Fruit fly (Drosophila melanogaster): ENCODE measurements around the gene CG12746.

Gene CG12746

DNA sequence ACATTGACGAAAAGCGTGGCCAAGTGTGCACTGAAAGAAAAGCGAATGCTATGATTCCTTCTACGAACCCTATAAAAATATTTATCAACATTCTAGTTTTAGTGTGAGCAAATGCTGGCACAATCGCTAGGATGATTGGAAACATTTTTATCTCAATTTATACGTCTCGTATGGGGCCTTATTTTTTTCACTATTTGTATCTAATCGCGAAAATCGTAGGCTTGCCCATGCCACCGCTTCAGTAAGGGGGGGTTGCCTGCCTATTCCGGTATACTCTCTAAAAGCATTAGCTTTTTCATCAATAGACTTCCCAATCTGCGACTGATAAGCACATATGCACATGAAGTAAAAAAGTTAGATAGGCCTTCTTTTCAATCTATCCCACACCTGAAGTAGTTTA, 958 bp downstream of the CG12746 start (continued):
- TF ChIP-seq z (GFP tag; IDR thresholded peaks at IDR 0.05) (no peak; the same call in 2 of the 3 replicates), chinmo (GFP tag; IDR thresholded peaks at IDR 0.05; ENCODE audit: partially characterized antibody) (peak; percentile 50; the same call in 1 of the 4 replicates), CG11696 (GFP tag; IDR thresholded peaks at IDR 0.05) (peak; percentile 79), hb (GFP tag; IDR thresholded peaks at IDR 0.05; ENCODE audit: partially characterized antibody) (no peak), CG13775 (GFP tag; optimal IDR thresholded peaks at IDR 0.05) (peak; percentile 71), Mrtf (GFP tag; IDR thresholded peaks at IDR 0.05) (peak; percentile 81), CG11560 (tag; IDR thresholded peaks at IDR 0.05) (peak; percentile 55; the same call in 1 of the 3 replicates), Mes4 (GFP tag; optimal IDR thresholded peaks at IDR 0.05) (peak; percentile 49), hth (optimal IDR thresholded peaks at IDR 0.05) (no peak), CG10654 (GFP tag; optimal IDR thresholded peaks at IDR 0.05) (peak; percentile 61), CG10267 (tag; optimal IDR thresholded peaks at IDR 0.05) (peak; percentile 50), usp (GFP tag; optimal IDR thresholded peaks at IDR 0.05) (no peak), CG12769 (tag; optimal IDR thresholded peaks at IDR 0.05) (peak; percentile 88), CG9817 (tag; optimal IDR thresholded peaks at IDR 0.05) (peak; percentile 63), ftz-f1 (GFP tag; optimal IDR thresholded peaks at IDR 0.05) (no peak), Spps (tag; optimal IDR thresholded peaks at IDR 0.05) (peak; percentile 32), CG33213 (GFP tag; optimal IDR thresholded peaks at IDR 0.05) (peak; percentile 59), CkIIα-i1 (GFP tag; IDR thresholded peaks at IDR 0.05) (no peak), Abd-B (GFP tag; optimal IDR thresholded peaks at IDR 0.05) (no peak), CG3065 (GFP tag; optimal IDR thresholded peaks at IDR 0.05) (no peak), insv (GFP tag; optimal IDR thresholded peaks at IDR 0.05) (no peak), row (GFP tag; IDR thresholded peaks at IDR 0.05) (peak; percentile 92), caup (GFP tag; optimal IDR thresholded peaks at IDR 0.05; ENCODE audit: severe bottlenecking) (peak; percentile 85), Oaz (GFP tag; IDR thresholded peaks at IDR 0.05) (peak; percentile 81), wdn (GFP tag; IDR thresholded peaks at IDR 0.05) (peak; percentile 84; the same call in 1 of the 2 replicates), sisA (GFP tag; IDR thresholded peaks at IDR 0.05) (peak; percentile 86), NC2α (GFP tag; optimal IDR thresholded peaks at IDR 0.05) (peak; percentile 34), salm (tag; optimal IDR thresholded peaks at IDR 0.05) (peak; percentile 73), CG5953 (GFP tag; IDR thresholded peaks at IDR 0.05) (peak; percentile 86), Dek (tag; optimal IDR thresholded peaks at IDR 0.05) (peak; percentile 79), Hand (GFP tag; optimal IDR thresholded peaks at IDR 0.05) (peak; percentile 55), Med (GFP tag) (peak; percentile 98), Atf6 (GFP tag; IDR thresholded peaks at IDR 0.05) (peak; percentile 89), gem (tag; optimal IDR thresholded peaks at IDR 0.05) (no peak), ind (GFP tag; optimal IDR thresholded peaks at IDR 0.05) (peak; percentile 78), CG12391 (tag; optimal IDR thresholded peaks at IDR 0.05) (peak; percentile 82), hkb (optimal IDR thresholded peaks at IDR 0.05) (no peak), hkb (GFP tag; IDR thresholded peaks at IDR 0.05) (peak; percentile 92), CG13424 (tag; optimal IDR thresholded peaks at IDR 0.05) (peak; percentile 79), zen (tag; optimal IDR thresholded peaks at IDR 0.05) (peak; percentile 11), CG10959 (GFP tag; IDR thresholded peaks at IDR 0.05) (no peak), dm (GFP tag; optimal IDR thresholded peaks at IDR 0.05) (peak; percentile 39), CG2199 (GFP tag; IDR thresholded peaks at IDR 0.05) (no peak), CG11247 (GFP tag; IDR thresholded peaks at IDR 0.05) (peak; percentile 82), cato (GFP tag; optimal IDR thresholded peaks at IDR 0.05; ENCODE audit: borderline replicate concordance) (no peak), CG2678 (tag; optimal IDR thresholded peaks at IDR 0.05) (peak; percentile 87), CG12104 (GFP tag; optimal IDR thresholded peaks at IDR 0.05) (peak; percentile 24), vnd (GFP tag; IDR thresholded peaks at IDR 0.05; ENCODE audit: partially characterized antibody) (no peak), fd102C (GFP tag; optimal IDR thresholded peaks at IDR 0.05) (no peak), crol (GFP tag; IDR thresholded peaks at IDR 0.05) (peak; percentile 39; the same call in 1 of the 2 replicates), Sox100B (GFP tag; optimal IDR thresholded peaks at IDR 0.05) (peak; percentile 72)

All from whole organism, embryonic.